Fruit fly (Drosophila melanogaster) whole organism, embryonic: ENCODE data around the gene CG17376.

Experiments
- CG10543 ChIP-seq: fragments of 200-800 bp; sonication (Bioruptor generic); optimal IDR thresholded peaks from 3 replicates; lab custom pipeline; 2017; ENCODE audit warnings: missing biosample characterization, mild to moderate bottlenecking, missing genetic modification characterization, moderate library complexity
- CG12769 ChIP-seq: fragments of 200-800 bp; sonication (Bioruptor generic); optimal IDR thresholded peaks from 2 replicates; lab custom pipeline; 2019; ENCODE audit warnings: missing biosample characterization, mild to moderate bottlenecking, missing genetic modification characterization, moderate library complexity
- CG13894 ChIP-seq: fragments of 200-800 bp; sonication (Bioruptor generic); optimal IDR thresholded peaks from 3 replicates; lab custom pipeline; 2018; ENCODE audit warnings: missing biosample characterization, mild to moderate bottlenecking, missing genetic modification characterization, moderate library complexity
- CG32532 ChIP-seq: fragments of 200-800 bp; sonication (Bioruptor generic); IDR thresholded peaks from 2 replicates; pipeline ENCODE4 v1.3.6; 2022; ENCODE audit warnings: missing biosample characterization, missing genetic modification characterization
- CG3407 ChIP-seq: fragments of 200-800 bp; sonication (Bioruptor generic); optimal IDR thresholded peaks from 2 replicates; lab custom pipeline; 2018; ENCODE audit warnings: missing biosample characterization, mild to moderate bottlenecking, missing genetic modification characterization
- CG6175 ChIP-seq: fragments of 200-800 bp; sonication (Bioruptor generic); IDR thresholded peaks from 3 replicates; pipeline ENCODE4 v1.3.6; 2022; ENCODE audit warnings: missing biosample characterization, missing genetic modification characterization
- CG9932 ChIP-seq: fragments of 200-800 bp; sonication (Bioruptor generic); IDR thresholded peaks from 2 replicates; pipeline ENCODE4 v1.3.6; 2022; ENCODE audit warnings: missing biosample characterization, missing genetic modification characterization
- Deaf1 ChIP-seq: fragments of 200-800 bp; optimal IDR thresholded peaks from 3 replicates; lab custom pipeline; 2019; ENCODE audit warnings: missing biosample characterization, mild to moderate bottlenecking, missing genetic modification characterization, moderate library complexity
- Dip3 ChIP-seq: fragments of 200-800 bp; sonication (Bioruptor generic); optimal IDR thresholded peaks from 3 replicates; lab custom pipeline; 2016; ENCODE audit warnings: missing biosample characterization, missing genetic modification characterization
- Drgx ChIP-seq: fragments of 200-800 bp; sonication (Bioruptor generic); IDR thresholded peaks from 2 replicates; pipeline ENCODE4 v1.3.6; 2022; ENCODE audit warnings: missing biosample characterization, missing genetic modification characterization
- Ets97D ChIP-seq: fragments of 200-800 bp; sonication (Bioruptor generic); optimal IDR thresholded peaks from 3 replicates; lab custom pipeline; 2016; ENCODE audit warnings: missing biosample characterization, missing genetic modification characterization
- Hr39 ChIP-seq: fragments of >200 bp; optimal IDR thresholded peaks from 2 replicates; lab custom pipeline; 2017
- Med ChIP-seq: fragments of 200-800 bp; sonication (Bioruptor generic); peaks from one replicate; lab custom pipeline; 2016; ENCODE audit warnings: missing biosample characterization, missing genetic modification characterization, mild to moderate bottlenecking, inconsistent platforms, moderate library complexity
- NC2α ChIP-seq: fragments of 200-800 bp; sonication (Bioruptor generic); optimal IDR thresholded peaks from 2 replicates; lab custom pipeline; 2016; ENCODE audit warnings: missing biosample characterization, missing genetic modification characterization
- Rfx ChIP-seq: fragments of 200-800 bp; sonication (Bioruptor generic); IDR thresholded peaks from 2 replicates; pipeline ENCODE4 v1.3.6; 2022; ENCODE audit warnings: missing biosample characterization, missing genetic modification characterization
- cas ChIP-seq: fragments of 200-800 bp; sonication (Bioruptor generic); IDR thresholded peaks from 2 replicates; pipeline ENCODE4 v1.3.6; 2022; ENCODE audit warnings: missing biosample characterization, missing genetic modification characterization
- chn ChIP-seq: fragments of 200-800 bp; sonication (Bioruptor generic); optimal IDR thresholded peaks from 2 replicates; lab custom pipeline; 2016; ENCODE audit warnings: missing biosample characterization, missing genetic modification characterization
- croc ChIP-seq: fragments of 200-800 bp; sonication (Bioruptor generic); conservative IDR thresholded peaks from 3 replicates; pipeline ENCODE4 v1.3.6; 2022; ENCODE audit warnings: missing biosample characterization, missing genetic modification characterization
- crol ChIP-seq: fragments of 200-800 bp; sonication (Bioruptor generic); IDR thresholded peaks from 2 replicates; pipeline ENCODE4 v1.3.6; 2022; ENCODE audit warnings: missing biosample characterization, missing genetic modification characterization
- cwo ChIP-seq: fragments of 200-800 bp; sonication (Bioruptor generic); optimal IDR thresholded peaks from 3 replicates; lab custom pipeline; 2017; ENCODE audit warnings: missing biosample characterization, missing genetic modification characterization, mild to moderate bottlenecking, moderate library complexity, missing genetic modification reagents
- dysf ChIP-seq: fragments of 200-800 bp; sonication (Bioruptor generic); IDR thresholded peaks from 3 replicates; pipeline ENCODE4 v1.3.6; 2022; ENCODE audit warnings: missing biosample characterization, missing genetic modification characterization
- gsb ChIP-seq: fragments of 200-800 bp; sonication (Bioruptor generic); IDR thresholded peaks from 2 replicates; pipeline ENCODE4 v1.3.6; 2022; ENCODE audit warnings: missing biosample characterization, missing genetic modification characterization
- kni ChIP-seq: fragments of 200-800 bp; sonication (Bioruptor generic); optimal IDR thresholded peaks from 3 replicates; lab custom pipeline; 2017; ENCODE audit warnings: mild to moderate bottlenecking, missing biosample characterization, missing genetic modification reagents, missing genetic modification characterization
- lmd ChIP-seq: fragments of 200-800 bp; sonication (Bioruptor generic); IDR thresholded peaks from 2 replicates; pipeline ENCODE4 v1.3.6; 2022; ENCODE audit warnings: missing biosample characterization, missing genetic modification characterization
- sd ChIP-seq: fragments of 200-800 bp; sonication (Bioruptor generic); optimal IDR thresholded peaks from 3 replicates; lab custom pipeline; 2018; ENCODE audit warnings: missing biosample characterization, mild to moderate bottlenecking, missing genetic modification characterization, moderate library complexity
- sr ChIP-seq: fragments of 200-800 bp; sonication (Bioruptor generic); IDR thresholded peaks from 3 replicates; pipeline ENCODE4 v1.3.6; 2022; ENCODE audit warnings: missing biosample characterization, missing genetic modification characterization

CG17376 gene

DNA sequence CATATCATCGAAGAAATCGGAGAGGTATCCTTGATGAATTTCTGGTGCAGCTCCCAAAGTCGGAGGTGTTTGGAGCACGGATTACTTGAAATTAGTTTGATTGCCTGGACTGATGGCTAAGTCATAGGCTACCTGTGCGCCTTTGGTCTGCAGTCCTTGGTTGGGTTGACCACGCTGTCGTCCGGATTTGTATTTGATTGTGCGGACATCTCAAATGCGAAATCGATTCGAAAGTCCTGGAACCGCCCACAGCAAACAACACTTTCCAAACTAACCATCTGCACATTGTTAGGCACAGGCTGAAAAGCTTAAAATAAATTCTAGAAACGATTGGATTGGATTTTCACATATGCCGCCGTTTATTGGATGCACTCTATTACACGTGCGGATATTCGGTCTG lies 41.2 kb downstream of the CG17376 start, which contains the start of gene CG11322 (continued):
- TF ChIP-seq NC2α, result no peak

dm6 chr2L:6751037-6751436 lies 49.7 kb downstream of the CG17376 start:
- TF ChIP-seq Dip3 (GFP tag; lab: Kevin White, UChicago) (no peak), crol (GFP tag; lab: Robert Waterston, UW) (peak; percentile 71), CG12769 (tag; lab: Kevin White, UChicago) (peak; percentile 98), Med (GFP tag; lab: Kevin White, UChicago) (peak; percentile 55), CG10543 (GFP tag; lab: Kevin White, UChicago) (peak; percentile 86), CG13894 (no peak), lmd (no peak), Drgx (0 out of 2 replicates have a peak, but pooled peaks have one; percentile 15), Ets97D (GFP tag; lab: Kevin White, UChicago) (no peak), cwo (GFP tag; lab: Kevin White, UChicago) (peak; percentile 15), CG6175 (GFP tag; lab: Robert Waterston, UW) (peak; percentile 92), chn (GFP tag; lab: Kevin White, UChicago) (no peak), gsb (GFP tag; lab: Robert Waterston, UW) (no peak), CG32532 (0 out of 2 replicates have a peak, but pooled peaks have one; percentile 20), CG9932 (GFP tag; lab: Robert Waterston, UW) (peak; percentile 30; the same call in 1 of the 2 replicates), kni (GFP tag; lab: Kevin White, UChicago) (no peak), cas (GFP tag; lab: Robert Waterston, UW) (0 out of 2 replicates have a peak, but pooled peaks have one; percentile 26), sd (peak; percentile 29), Rfx (GFP tag; lab: Robert Waterston, UW) (peak; percentile 51), Deaf1 (peak; percentile 31), sr (GFP tag; lab: Robert Waterston, UW) (peak; percentile 83), Hr39 (lab: Kevin White, UChicago) (peak; percentile 15), dysf (GFP tag; lab: Robert Waterston, UW) (no peak), CG3407 (GFP tag; lab: Kevin White, UChicago) (no peak), croc (GFP tag; lab: Robert Waterston, UW) (no peak)
